Fruit fly (Drosophila melanogaster): Measurements from ENCODE around the gene CG2116.

Gene CG2116

dm6 chrX:8157294-8157693 lies 27.7 kb downstream of the CG2116 start, which contains the start of the genes Traf6 and GIIIspla2 (continued):
- no peak for TF ChIP-seq inv (GFP tag; IDR thresholded peaks at IDR 0.05; ENCODE audit: partially characterized antibody)
- TF ChIP-seq CG12219 (GFP tag; optimal IDR thresholded peaks at IDR 0.05), result peak; percentile 57
- TF ChIP-seq grn (GFP tag; optimal IDR thresholded peaks at IDR 0.05), result no peak
- TF ChIP-seq CG4707 (GFP tag; optimal IDR thresholded peaks at IDR 0.05), result no peak
- peak; percentile 62 for TF ChIP-seq org-1 (GFP tag; optimal IDR thresholded peaks at IDR 0.05)
- TF ChIP-seq phol (tag; optimal IDR thresholded peaks at IDR 0.05), result peak; percentile 85
- peak; percentile 52 for TF ChIP-seq ap (GFP tag; IDR thresholded peaks at IDR 0.05)
- peak; percentile 66 for TF ChIP-seq CG10147 (GFP tag; optimal IDR thresholded peaks at IDR 0.05)
- TF ChIP-seq CG34376 (GFP tag; optimal IDR thresholded peaks at IDR 0.05), result peak; percentile 42
- 0 out of 2 replicates have a peak, but pooled peaks have one; percentile 25 for TF ChIP-seq unc-4 (GFP tag; IDR thresholded peaks at IDR 0.05; ENCODE audit: partially characterized antibody)
- TF ChIP-seq vfl (GFP tag; optimal IDR thresholded peaks at IDR 0.05), result peak; percentile 59
- TF ChIP-seq CG6683 (GFP tag; optimal IDR thresholded peaks at IDR 0.05), result peak; percentile 36
- peak; percentile 82 for TF ChIP-seq CG2712 (tag; optimal IDR thresholded peaks at IDR 0.05)
- TF ChIP-seq ro (GFP tag; IDR thresholded peaks at IDR 0.05), result 0 out of 2 replicates have a peak, but pooled peaks have one; percentile 30
- peak; percentile 79 for TF ChIP-seq CG30403 (GFP tag; optimal IDR thresholded peaks at IDR 0.05)
- TF ChIP-seq CG31365 (tag; optimal IDR thresholded peaks at IDR 0.05), result no peak
- peak; percentile 76 for TF ChIP-seq CG10366 (GFP tag; IDR thresholded peaks at IDR 0.05)
- TF ChIP-seq cg (GFP tag; optimal IDR thresholded peaks at IDR 0.05), result no peak
- TF ChIP-seq CG10543 (GFP tag; optimal IDR thresholded peaks at IDR 0.05), result peak; percentile 78
- TF ChIP-seq Antp (GFP tag; optimal IDR thresholded peaks at IDR 0.05), result peak; percentile 10
- no peak for TF ChIP-seq danr (GFP tag; IDR thresholded peaks at IDR 0.05)
- TF ChIP-seq sens-2 (GFP tag; IDR thresholded peaks at IDR 0.05), result no peak
- TF ChIP-seq E2f1 (GFP tag; IDR thresholded peaks at IDR 0.05), result peak; percentile 81
- peak; percentile 17 for TF ChIP-seq eyg (GFP tag; optimal IDR thresholded peaks at IDR 0.05)
- TF ChIP-seq CG2202 (tag; optimal IDR thresholded peaks at IDR 0.05), result no peak
- TF ChIP-seq E2f2 (GFP tag; IDR thresholded peaks at IDR 0.05), result peak; percentile 74
- TF ChIP-seq bab2 (GFP tag; optimal IDR thresholded peaks at IDR 0.05), result peak; percentile 74
- no peak for TF ChIP-seq Hr39 (optimal IDR thresholded peaks at IDR 0.05)
- TF ChIP-seq CG6791 (GFP tag; IDR thresholded peaks at IDR 0.05; ENCODE audit: partially characterized antibody), result no peak
- peak; percentile 64 for TF ChIP-seq CG12299 (tag; optimal IDR thresholded peaks at IDR 0.05)
- 0 out of 3 replicates have a peak, but pooled peaks have one; percentile 14 for TF ChIP-seq gce (GFP tag; IDR thresholded peaks at IDR 0.05)
- TF ChIP-seq CG17328 (GFP tag; IDR thresholded peaks at IDR 0.05), result peak; percentile 72
- TF ChIP-seq caup (GFP tag; optimal IDR thresholded peaks at IDR 0.05; ENCODE audit: severe bottlenecking), result peak; percentile 81
- TF ChIP-seq HLHmδ (GFP tag; optimal IDR thresholded peaks at IDR 0.05), result no peak
- TF ChIP-seq Fer2 (tag; optimal IDR thresholded peaks at IDR 0.05), result peak; percentile 53
- no peak for TF ChIP-seq Kr (GFP tag; optimal IDR thresholded peaks at IDR 0.05)
- TF ChIP-seq ab (GFP tag; optimal IDR thresholded peaks at IDR 0.05), result no peak
- TF ChIP-seq pfk (GFP tag; optimal IDR thresholded peaks at IDR 0.05), result no peak
- no peak for TF ChIP-seq fd102C (GFP tag; optimal IDR thresholded peaks at IDR 0.05)
- TF ChIP-seq NC2α (GFP tag; optimal IDR thresholded peaks at IDR 0.05), result no peak
- peak; percentile 48 for TF ChIP-seq her (GFP tag; optimal IDR thresholded peaks at IDR 0.05)
- peak; percentile 77 for TF ChIP-seq CG12155 (GFP tag; optimal IDR thresholded peaks at IDR 0.05)
- TF ChIP-seq NK7.1 (GFP tag; optimal IDR thresholded peaks at IDR 0.05), result peak; percentile 45
- peak; percentile 73 for TF ChIP-seq Nf-YC (tag; optimal IDR thresholded peaks at IDR 0.05)
- no peak for TF ChIP-seq sr (GFP tag; IDR thresholded peaks at IDR 0.05)
- peak; percentile 72 for TF ChIP-seq Ssrp (tag; optimal IDR thresholded peaks at IDR 0.05)
- peak; percentile 57 for TF ChIP-seq MESR4 (GFP tag; optimal IDR thresholded peaks at IDR 0.05)
- peak; percentile 60 for TF ChIP-seq CG17359 (tag; optimal IDR thresholded peaks at IDR 0.05)
- peak; percentile 49 for TF ChIP-seq Scr (GFP tag; IDR thresholded peaks at IDR 0.05; ENCODE audit: partially characterized antibody)
- TF ChIP-seq Meics (GFP tag; optimal IDR thresholded peaks at IDR 0.05), result peak; percentile 79
- TF ChIP-seq chinmo (GFP tag; IDR thresholded peaks at IDR 0.05; ENCODE audit: partially characterized antibody), result no peak
